Worm (Caenorhabditis elegans): ENCODE measurements around the gene tos-1.
A peak's percentile ranks its signal among the peaks of the same experiment; 100 is the strongest.

Gene tos-1

DNA sequence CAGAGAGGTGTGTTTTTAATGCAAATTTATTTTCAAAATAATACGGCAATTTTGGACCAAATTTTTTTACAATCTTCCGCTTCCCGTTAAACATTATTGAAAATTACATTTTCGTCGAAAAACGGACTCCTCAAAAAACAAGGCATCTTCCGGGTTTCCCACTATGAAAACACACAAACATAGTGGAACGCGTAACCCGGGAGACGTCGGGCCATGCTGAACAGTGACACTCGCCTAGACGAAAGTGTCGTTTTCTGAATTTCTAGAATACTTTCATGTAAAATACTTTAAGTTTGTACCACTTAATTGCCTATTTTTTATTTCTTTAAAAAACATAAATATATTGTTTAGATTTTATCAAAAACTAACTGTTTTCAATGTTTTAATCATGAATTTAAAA, 48.0 kb upstream of the tos-1 start:
- TF ChIP-seq snpc-4 (tag; optimal IDR thresholded peaks at IDR 0.05) = peak; percentile 91
- TF ChIP-seq R02D3.7 (tag; optimal IDR thresholded peaks at IDR 0.05) = no peak
- TF ChIP-seq nfya-1 (tag; optimal IDR thresholded peaks at IDR 0.05; ENCODE audit: insufficient read depth) = peak; percentile 5

DNA sequence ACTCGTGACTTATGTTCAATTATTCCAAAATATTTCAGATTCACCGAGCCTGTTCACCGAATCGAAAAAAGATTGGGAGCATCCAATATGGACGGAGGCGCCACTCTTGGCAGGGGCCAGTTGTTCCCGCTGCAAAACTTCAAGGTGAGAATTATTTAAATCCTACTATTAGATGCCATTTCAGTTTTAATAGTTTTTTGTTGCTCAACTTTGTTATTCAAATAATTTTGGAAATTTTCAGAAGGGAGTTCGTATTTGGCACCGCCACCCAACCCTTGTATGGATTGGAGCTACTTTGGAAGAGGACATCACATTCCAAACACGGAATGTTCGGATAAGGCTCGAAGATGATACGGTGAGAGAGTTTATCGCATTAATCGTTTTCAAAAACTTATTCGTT, 42.1 kb upstream of the tos-1 start, which contains the start of gene hum-2:
hum-2 (plus strand) TSS at position 33 of the 400 bp plus-strand sequence.
- no peak for TF ChIP-seq zag-1 (tag; optimal IDR thresholded peaks at IDR 0.05)
- TF ChIP-seq jun-1 (tag; optimal IDR thresholded peaks at IDR 0.05) = no peak
- no peak for TF ChIP-seq nfya-1 (tag; optimal IDR thresholded peaks at IDR 0.05; ENCODE audit: insufficient read depth)
- TF ChIP-seq skn-1 (tag; optimal IDR thresholded peaks at IDR 0.05) = no peak

DNA sequence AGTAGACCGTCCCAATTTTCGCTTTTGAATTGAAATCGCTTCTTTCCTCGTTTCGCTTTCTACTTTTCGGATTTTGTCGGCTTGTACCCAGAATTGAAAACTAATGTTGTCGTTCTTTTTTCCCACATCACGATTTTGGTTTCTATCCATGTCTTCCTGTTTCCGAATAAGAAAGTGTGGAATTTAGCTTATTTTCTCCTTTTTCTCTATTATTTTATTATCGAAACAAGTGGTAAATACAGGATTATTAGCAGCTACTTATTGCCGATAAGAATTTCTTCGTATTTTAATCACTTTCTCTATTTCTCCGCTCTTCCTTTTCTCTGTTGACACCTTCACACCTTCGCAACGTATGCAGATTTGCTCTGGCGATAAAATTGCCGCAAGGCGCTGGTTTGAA, 40.9 kb upstream of the tos-1 start:
- TF ChIP-seq fos-1 (tag; optimal IDR thresholded peaks at IDR 0.05) (no peak), nhr-67 (tag; optimal IDR thresholded peaks at IDR 0.05) (no peak), lin-15B (tag; optimal IDR thresholded peaks at IDR 0.05) (no peak), mml-1 (tag; optimal IDR thresholded peaks at IDR 0.05) (no peak), egl-5 (tag; optimal IDR thresholded peaks at IDR 0.05) (no peak), pha-4 (tag; optimal IDR thresholded peaks at IDR 0.05) (no peak), elt-1 (tag; optimal IDR thresholded peaks at IDR 0.05) (no peak), snpc-4 (tag; optimal IDR thresholded peaks at IDR 0.05) (no peak), daf-12 (tag; optimal IDR thresholded peaks at IDR 0.05) (no peak), tbx-2 (tag; optimal IDR thresholded peaks at IDR 0.05) (no peak), nhr-11 (tag; optimal IDR thresholded peaks at IDR 0.05) (no peak), ceh-82 (tag; optimal IDR thresholded peaks at IDR 0.05) (no peak), nfya-1 (tag; optimal IDR thresholded peaks at IDR 0.05; ENCODE audit: insufficient read depth) (no peak), pqm-1 (tag; optimal IDR thresholded peaks at IDR 0.05) (no peak)

DNA sequence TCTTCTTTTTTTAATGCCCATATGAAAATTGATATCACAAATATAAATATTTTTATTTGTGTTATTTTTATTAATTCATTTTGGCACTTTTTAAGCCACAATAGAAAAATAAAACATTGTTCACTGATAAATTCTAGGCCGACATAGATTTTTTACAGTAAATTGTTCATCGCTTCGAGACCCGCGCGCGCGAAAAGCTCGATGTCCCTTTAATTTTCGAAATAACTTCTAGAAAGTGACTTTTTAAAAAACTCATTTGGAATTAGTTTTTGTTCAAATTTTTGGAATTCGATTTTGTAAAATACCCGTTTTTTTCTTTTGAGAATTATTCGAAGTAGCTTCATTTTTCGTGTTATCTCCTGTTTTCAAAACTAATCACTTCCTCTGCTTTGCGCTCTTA, 40.4 kb upstream of the tos-1 start:
- TF ChIP-seq ztf-4 (tag; optimal IDR thresholded peaks at IDR 0.05) (no peak), mml-1 (tag; optimal IDR thresholded peaks at IDR 0.05) (no peak), pqm-1 (tag; optimal IDR thresholded peaks at IDR 0.05) (no peak), nhr-23 (tag; optimal IDR thresholded peaks at IDR 0.05) (no peak), elt-1 (tag; optimal IDR thresholded peaks at IDR 0.05) (no peak), tbx-2 (tag; optimal IDR thresholded peaks at IDR 0.05) (no peak), nhr-77 (tag; optimal IDR thresholded peaks at IDR 0.05) (no peak), nhr-12 (tag; optimal IDR thresholded peaks at IDR 0.05) (no peak), ceh-28 (tag; optimal IDR thresholded peaks at IDR 0.05) (no peak), lin-15B (tag; optimal IDR thresholded peaks at IDR 0.05) (no peak), skn-1 (tag; optimal IDR thresholded peaks at IDR 0.05) (no peak), elt-3 (tag; optimal IDR thresholded peaks at IDR 0.05) (no peak), ztf-11 (tag; optimal IDR thresholded peaks at IDR 0.05) (no peak), egl-5 (tag; optimal IDR thresholded peaks at IDR 0.05) (no peak), nhr-237 (tag; optimal IDR thresholded peaks at IDR 0.05) (no peak), fkh-10 (GFP tag; optimal IDR thresholded peaks at IDR 0.05) (no peak), ama-1 (optimal IDR thresholded peaks at IDR 0.05) (no peak), fkh-2 (tag; optimal IDR thresholded peaks at IDR 0.05) (no peak), aly-2 (tag; optimal IDR thresholded peaks at IDR 0.05) (no peak), elt-2 (tag; optimal IDR thresholded peaks at IDR 0.05) (no peak)

DNA sequence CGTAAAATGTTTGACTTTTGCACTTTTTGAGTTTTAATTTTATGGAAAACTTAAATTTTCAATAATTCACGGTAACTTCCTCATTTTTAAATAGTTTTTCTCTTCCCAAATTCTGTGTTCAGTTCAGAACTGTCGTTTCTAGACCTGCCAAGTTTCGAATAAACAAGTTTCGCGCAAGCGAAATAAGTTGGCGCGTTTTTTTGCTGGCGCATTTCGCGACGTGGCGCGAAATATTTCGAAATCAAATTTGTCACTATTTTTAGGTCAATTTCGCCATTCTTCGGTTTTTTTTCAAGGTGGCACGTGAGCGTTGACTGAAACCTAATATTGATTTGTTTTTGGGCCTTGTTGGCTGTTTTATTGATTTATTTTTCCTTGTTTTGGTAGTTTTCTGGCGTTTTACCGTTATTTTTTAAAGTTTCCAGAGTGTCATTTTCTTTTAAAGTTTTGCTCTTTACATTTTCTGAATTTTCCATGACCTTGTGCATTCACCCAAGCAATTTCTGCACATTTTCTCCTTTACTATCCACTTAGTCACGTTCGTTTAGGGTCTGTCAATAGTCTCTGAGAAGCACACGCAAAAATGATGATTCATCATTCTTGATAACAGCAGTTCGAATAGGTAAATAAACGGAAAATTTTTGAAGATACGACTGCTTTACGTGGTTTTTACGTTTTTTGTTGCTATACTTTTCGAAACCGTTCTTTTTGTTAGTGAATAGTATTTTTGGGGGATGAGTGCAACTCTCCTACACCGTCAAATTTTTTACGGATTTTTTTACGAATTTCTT, 38.7 kb upstream of the tos-1 start:
- TF ChIP-seq unc-62 (GFP tag; optimal IDR thresholded peaks at IDR 0.05) (no peak), pha-4 (tag; optimal IDR thresholded peaks at IDR 0.05) (peak; percentile 55), elt-2 (tag; optimal IDR thresholded peaks at IDR 0.05) (peak; percentile 43)

DNA sequence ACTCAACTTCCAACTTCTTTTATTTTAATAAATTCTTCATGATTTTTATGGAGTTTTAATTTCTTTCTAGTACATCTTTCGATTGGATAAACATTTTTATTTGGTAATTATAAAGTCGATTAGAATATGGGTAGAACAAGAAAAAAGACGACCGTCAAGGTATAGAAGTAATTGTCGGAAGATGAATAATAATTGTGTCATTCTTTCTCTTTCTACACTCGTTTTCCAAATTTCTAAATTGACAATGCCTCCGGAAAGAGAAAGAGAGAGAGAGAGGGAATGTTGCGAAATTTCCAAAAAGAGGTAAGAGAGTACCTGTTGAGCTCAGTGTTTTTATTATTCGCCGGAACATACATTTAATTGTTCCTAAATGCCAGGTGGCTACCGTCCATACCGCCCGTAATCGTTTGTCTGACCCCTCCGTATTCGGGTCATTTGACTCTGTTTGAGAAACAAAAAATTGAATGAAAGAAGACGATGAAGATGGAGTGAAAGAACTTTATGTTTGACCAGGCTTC, 37.9 kb upstream of the tos-1 start, which contains the start of gene E02C12.12:
E02C12.12 (minus strand) TSS at position 468 of the 518 bp plus-strand sequence.
- no peak for TF ChIP-seq ZK546.5 (tag; optimal IDR thresholded peaks at IDR 0.05)
- no peak for TF ChIP-seq nhr-28 (tag; optimal IDR thresholded peaks at IDR 0.05)
- no peak for TF ChIP-seq nhr-67 (tag; optimal IDR thresholded peaks at IDR 0.05)
- no peak for TF ChIP-seq unc-62 (GFP tag; optimal IDR thresholded peaks at IDR 0.05)
- TF ChIP-seq pqm-1 (tag; optimal IDR thresholded peaks at IDR 0.05) = no peak
- TF ChIP-seq egl-27 (tag; optimal IDR thresholded peaks at IDR 0.05) = no peak
- no peak for TF ChIP-seq nhr-12 (tag; optimal IDR thresholded peaks at IDR 0.05)
- TF ChIP-seq sea-2 (GFP tag; optimal IDR thresholded peaks at IDR 0.05) = no peak
- TF ChIP-seq ceh-82 (tag; optimal IDR thresholded peaks at IDR 0.05) = no peak
- TF ChIP-seq nhr-11 (tag; optimal IDR thresholded peaks at IDR 0.05) = no peak
- no peak for TF ChIP-seq zag-1 (tag; optimal IDR thresholded peaks at IDR 0.05)
- TF ChIP-seq jun-1 (tag; optimal IDR thresholded peaks at IDR 0.05) = no peak
- TF ChIP-seq nhr-23 (tag; optimal IDR thresholded peaks at IDR 0.05) = no peak
- TF ChIP-seq nhr-43 (tag; optimal IDR thresholded peaks at IDR 0.05; ENCODE audit: poor library complexity, severe bottlenecking) = no peak
- no peak for TF ChIP-seq R02D3.7 (tag; optimal IDR thresholded peaks at IDR 0.05)
- TF ChIP-seq lin-39 (tag; optimal IDR thresholded peaks at IDR 0.05) = no peak
- no peak for TF ChIP-seq ceh-28 (tag; optimal IDR thresholded peaks at IDR 0.05)
- TF ChIP-seq ztf-11 (tag; optimal IDR thresholded peaks at IDR 0.05) = no peak
- TF ChIP-seq elt-3 (tag; optimal IDR thresholded peaks at IDR 0.05) = no peak

All from whole organism, L3 larva.